Fruit fly (Drosophila melanogaster): ENCODE results near the gene Gr93c.

Gene Gr93c

dm6 chr3R:21887588-21888007 is 42.5 kb upstream of the Gr93c start (continued):
- TF ChIP-seq CG31365 (tag; optimal IDR thresholded peaks at IDR 0.05): no peak
- no peak for TF ChIP-seq cad (GFP tag; optimal IDR thresholded peaks at IDR 0.05)
- TF ChIP-seq Ravus (GFP tag; IDR thresholded peaks at IDR 0.05): no peak
- 0 out of 2 replicates have a peak, but pooled peaks have one; percentile 43 for TF ChIP-seq Awh (GFP tag; IDR thresholded peaks at IDR 0.05)
- TF ChIP-seq CG34224 (GFP tag; IDR thresholded peaks at IDR 0.05; ENCODE audit: partially characterized antibody): no peak
- no peak for TF ChIP-seq hb (GFP tag; IDR thresholded peaks at IDR 0.05; ENCODE audit: partially characterized antibody)
- TF ChIP-seq Drgx (GFP tag; IDR thresholded peaks at IDR 0.05): peak; percentile 53; the same call in 1 of the 2 replicates
- TF ChIP-seq Abd-B (GFP tag; optimal IDR thresholded peaks at IDR 0.05): no peak
- TF ChIP-seq pros (GFP tag; optimal IDR thresholded peaks at IDR 0.05): no peak
- TF ChIP-seq GATAe (GFP tag; conservative IDR thresholded peaks at IDR 0.05): no peak
- peak; percentile 65 for TF ChIP-seq dysf (GFP tag; IDR thresholded peaks at IDR 0.05)
- TF ChIP-seq mirr (GFP tag; optimal IDR thresholded peaks at IDR 0.05): no peak
- TF ChIP-seq CG30431 (GFP tag; optimal IDR thresholded peaks at IDR 0.05): no peak
- TF ChIP-seq Oaz (GFP tag; IDR thresholded peaks at IDR 0.05): no peak
- no peak for TF ChIP-seq chm (GFP tag; IDR thresholded peaks at IDR 0.05)
- TF ChIP-seq CG12744 (GFP tag; optimal IDR thresholded peaks at IDR 0.05): no peak
- no peak for TF ChIP-seq CG4854 (GFP tag; optimal IDR thresholded peaks at IDR 0.05)
- no peak for TF ChIP-seq dpn (GFP tag; optimal IDR thresholded peaks at IDR 0.05)
- no peak for TF ChIP-seq BtbVII (GFP tag; optimal IDR thresholded peaks at IDR 0.05)
- TF ChIP-seq fu2 (GFP tag; optimal IDR thresholded peaks at IDR 0.05): no peak
- TF ChIP-seq CG15696 (tag; optimal IDR thresholded peaks at IDR 0.05): no peak
- TF ChIP-seq Atf6 (GFP tag; IDR thresholded peaks at IDR 0.05): peak; percentile 31; the same call in 1 of the 2 replicates
- peak; percentile 32 for TF ChIP-seq CG31224 (GFP tag; IDR thresholded peaks at IDR 0.05)
- no peak for TF ChIP-seq CG2199 (GFP tag; IDR thresholded peaks at IDR 0.05)
- no peak for TF ChIP-seq bowl (GFP tag; IDR thresholded peaks at IDR 0.05)
- TF ChIP-seq CG11695 (GFP tag; IDR thresholded peaks at IDR 0.05): no peak
- peak; percentile 25; the same call in 1 of the 2 replicates for TF ChIP-seq CG4404 (GFP tag; IDR thresholded peaks at IDR 0.05)
- TF ChIP-seq al (GFP tag; IDR thresholded peaks at IDR 0.05): no peak
- TF ChIP-seq bbx (GFP tag; IDR thresholded peaks at IDR 0.05; ENCODE audit: partially characterized antibody): no peak
- TF ChIP-seq Max (GFP tag; optimal IDR thresholded peaks at IDR 0.05): no peak
- no peak for TF ChIP-seq dan (GFP tag; IDR thresholded peaks at IDR 0.05)
- peak; percentile 51; the same call in 1 of the 2 replicates for TF ChIP-seq sisA (GFP tag; IDR thresholded peaks at IDR 0.05)
- TF ChIP-seq ATbp (GFP tag; optimal IDR thresholded peaks at IDR 0.05): peak; percentile 14
- peak; percentile 12 for TF ChIP-seq tin (GFP tag; optimal IDR thresholded peaks at IDR 0.05)
- TF ChIP-seq crol (GFP tag; IDR thresholded peaks at IDR 0.05): no peak
- TF ChIP-seq CG3726 (GFP tag; IDR thresholded peaks at IDR 0.05): no peak
- no peak for TF ChIP-seq CG5953 (GFP tag; IDR thresholded peaks at IDR 0.05)
- TF ChIP-seq CG2875 (GFP tag; optimal IDR thresholded peaks at IDR 0.05): peak; percentile 24
- TF ChIP-seq Dref (GFP tag; IDR thresholded peaks at IDR 0.05): no peak
- TF ChIP-seq Nf-YB (GFP tag; optimal IDR thresholded peaks at IDR 0.05): no peak
- no peak for TF ChIP-seq CG3065 (GFP tag; optimal IDR thresholded peaks at IDR 0.05)
- TF ChIP-seq HmgZ (tag; optimal IDR thresholded peaks at IDR 0.05): no peak
- no peak for TF ChIP-seq Hr78 (GFP tag; optimal IDR thresholded peaks at IDR 0.05)
- no peak for TF ChIP-seq HLHmδ (GFP tag; optimal IDR thresholded peaks at IDR 0.05)
- TF ChIP-seq Neu2 (GFP tag; optimal IDR thresholded peaks at IDR 0.05; ENCODE audit: borderline replicate concordance): no peak
- TF ChIP-seq fd3F (GFP tag; optimal IDR thresholded peaks at IDR 0.05): no peak
- peak; percentile 6 for TF ChIP-seq CG8924 (tag; optimal IDR thresholded peaks at IDR 0.05)
- peak; percentile 16 for TF ChIP-seq ems (GFP tag; optimal IDR thresholded peaks at IDR 0.05)
- no peak for TF ChIP-seq CG8281 (tag; optimal IDR thresholded peaks at IDR 0.05)
- TF ChIP-seq ttk (GFP tag; IDR thresholded peaks at IDR 0.05): peak; percentile 38; the same call in 1 of the 2 replicates
- TF ChIP-seq fd102C (GFP tag; optimal IDR thresholded peaks at IDR 0.05): no peak
- no peak for TF ChIP-seq CG10274 (GFP tag; optimal IDR thresholded peaks at IDR 0.05)

All from whole organism, embryonic.